Fruit fly (Drosophila melanogaster): Measurements from ENCODE around the gene CG31464.

dm6 chr3R:8300928-8301752, 10.1 kb downstream of the CG31464 start, which contains the start of the genes CG9626 and mRpL1:
- TF ChIP-seq Nf-YA (GFP tag; IDR thresholded peaks at IDR 0.05) (no peak), CG32532 (GFP tag; IDR thresholded peaks at IDR 0.05) (no peak), danr (GFP tag; IDR thresholded peaks at IDR 0.05) (no peak), CG12299 (tag; optimal IDR thresholded peaks at IDR 0.05) (no peak), zen (tag; optimal IDR thresholded peaks at IDR 0.05) (peak; percentile 63), cad (GFP tag; optimal IDR thresholded peaks at IDR 0.05) (no peak)
